Worm (Caenorhabditis elegans) whole organism, L4 larva: Measurements from ENCODE around the gene lit-1.

Experiments
- T20F7.1 ChIP-seq: fragments of 200-800 bp; sonication (Bioruptor generic); optimal IDR thresholded peaks from 2 replicates; lab custom pipeline; 2018; ENCODE audit warnings: mild to moderate bottlenecking, missing genetic modification characterization, missing compliant biosample characterization
- T26A8.4 ChIP-seq: fragments of 200-800 bp; sonication (Bioruptor generic); IDR thresholded peaks from 2 replicates; pipeline ENCODE4 v1.3.6; 2022; ENCODE audit warnings: missing genetic modification characterization, missing compliant biosample characterization
- Y105C5A.15 ChIP-seq: fragments of 200-800 bp; sonication (Bioruptor generic); IDR thresholded peaks from 2 replicates; pipeline ENCODE4 v1.3.6; 2022; ENCODE audit warnings: missing genetic modification characterization, missing compliant biosample characterization
- Y48G9A.11 ChIP-seq: fragments of 200-800 bp; sonication (Bioruptor generic); IDR thresholded peaks from 2 replicates; pipeline ENCODE4 v1.3.6; 2022; ENCODE audit warnings: missing genetic modification reagents, missing genetic modification characterization, missing compliant biosample characterization
- Y5F2A.4 ChIP-seq: fragments of 200-800 bp; sonication (Bioruptor generic); optimal IDR thresholded peaks from 2 replicates; lab custom pipeline; 2018; ENCODE audit warnings: mild to moderate bottlenecking, missing genetic modification characterization, missing compliant biosample characterization
- Y75B8A.6 ChIP-seq: fragments of 200-800 bp; sonication (Bioruptor generic); IDR thresholded peaks from 2 replicates; pipeline ENCODE4 v1.3.6; 2022; ENCODE audit warnings: missing genetic modification reagents, missing genetic modification characterization, missing compliant biosample characterization
- ZK337.2 ChIP-seq: fragments of 200-800 bp; sonication (Bioruptor generic); IDR thresholded peaks from 2 replicates; pipeline ENCODE4 v1.3.6; 2022; ENCODE audit warnings: missing genetic modification reagents, missing genetic modification characterization, missing compliant biosample characterization
- aha-1 ChIP-seq: fragments of 150-350 bp; peaks from one replicate; lab custom pipeline; 2014; ENCODE audit warnings: missing biosample characterization, missing genetic modification characterization
- aly-2 ChIP-seq: sonication (generic microtip); optimal IDR thresholded peaks from 2 replicates; lab custom pipeline; 2018; ENCODE audit warnings: missing biosample characterization, missing genetic modification characterization
- ama-1 ChIP-seq: fragments of 150-350 bp; optimal IDR thresholded peaks from 2 replicates; lab custom pipeline; 2014; ENCODE audit warnings: inconsistent platforms, mixed read lengths
- attf-4 ChIP-seq: sonication (generic microtip); optimal IDR thresholded peaks from 3 replicates; lab custom pipeline; 2017; ENCODE audit warnings: missing biosample characterization, missing genetic modification characterization
- ceh-28 ChIP-seq: fragments of 150-350 bp; optimal IDR thresholded peaks from 2 replicates; lab custom pipeline; 2014; ENCODE audit warnings: missing biosample characterization, missing genetic modification reagents, missing genetic modification characterization
- ceh-44 ChIP-seq: fragments of 200-800 bp; sonication (Bioruptor generic); IDR thresholded peaks from 2 replicates; pipeline ENCODE4 v1.3.6; 2022; ENCODE audit warnings: missing genetic modification reagents, missing genetic modification characterization, missing compliant biosample characterization
- ctbp-1 ChIP-seq: fragments of 200-800 bp; sonication (Bioruptor generic); IDR thresholded peaks from 2 replicates; pipeline ENCODE4 v1.3.6; 2022; ENCODE audit warnings: missing genetic modification reagents, missing genetic modification characterization, missing compliant biosample characterization
- dmd-6 ChIP-seq: fragments of 200-800 bp; sonication (Bioruptor generic); IDR thresholded peaks from 2 replicates; pipeline ENCODE4 v1.3.6; 2022; ENCODE audit warnings: missing genetic modification reagents, missing genetic modification characterization, missing compliant biosample characterization
- egl-43 ChIP-seq: fragments of 200-800 bp; sonication (Bioruptor generic); IDR thresholded peaks from 2 replicates; pipeline ENCODE4 v1.3.6; 2022; ENCODE audit warnings: missing genetic modification reagents, missing genetic modification characterization, missing compliant biosample characterization
- fkh-10 ChIP-seq: fragments of 150-350 bp; optimal IDR thresholded peaks from 2 replicates; lab custom pipeline; 2014; ENCODE audit warnings: missing biosample characterization, missing genetic modification reagents, missing genetic modification characterization
- hlh-11 ChIP-seq: fragments of 200-800 bp; sonication (Bioruptor generic); optimal IDR thresholded peaks from 2 replicates; lab custom pipeline; 2018; ENCODE audit warnings: mild to moderate bottlenecking, missing genetic modification characterization, missing compliant biosample characterization
- hlh-30 ChIP-seq: sonication (generic microtip); optimal IDR thresholded peaks from 2 replicates; lab custom pipeline; 2017; ENCODE audit warnings: antibody characterized with exemption, mild to moderate bottlenecking, missing genetic modification characterization, missing compliant biosample characterization; ENCODE audit not compliant: insufficient read depth
- jun-1 ChIP-seq: fragments of 150-350 bp; optimal IDR thresholded peaks from 2 replicates; lab custom pipeline; 2014; ENCODE audit warnings: missing biosample characterization, missing genetic modification reagents, missing genetic modification characterization
- lin-1 ChIP-seq: fragments of 200-800 bp; sonication (Bioruptor generic); IDR thresholded peaks from 2 replicates; pipeline ENCODE4 v1.3.6; 2022; ENCODE audit warnings: missing genetic modification reagents, missing genetic modification characterization, missing compliant biosample characterization
- lin-29 ChIP-seq: fragments of 200-800 bp; sonication (Bioruptor generic); IDR thresholded peaks from 2 replicates; pipeline ENCODE4 v1.3.6; 2022; ENCODE audit warnings: missing genetic modification reagents, missing genetic modification characterization, missing compliant biosample characterization
- lin-39 ChIP-seq: fragments of 150-350 bp; optimal IDR thresholded peaks from 2 replicates; lab custom pipeline; 2014; ENCODE audit warnings: missing biosample characterization, missing genetic modification reagents, missing genetic modification characterization
- lir-3 ChIP-seq: sonication (generic microtip); optimal IDR thresholded peaks from 2 replicates; lab custom pipeline; 2016; ENCODE audit warnings: mild to moderate bottlenecking, missing genetic modification characterization, missing compliant biosample characterization
- lsy-2 ChIP-seq, 2 experiments: fragments of 150-350 bp in 1 of 2; sonication (generic microtip) in 1 of 2; optimal IDR thresholded peaks; 2 replicates each; lab custom pipeline; 2014 to 2017; ENCODE audit warnings: missing biosample characterization in 2 of 2, missing genetic modification characterization in 2 of 2
- madf-9 ChIP-seq: fragments of 200-800 bp; sonication (Bioruptor generic); conservative IDR thresholded peaks from 2 replicates; pipeline ENCODE4 v1.3.6; 2022; ENCODE audit warnings: missing genetic modification reagents, missing genetic modification characterization, missing compliant biosample characterization
- mdl-1 ChIP-seq, 2 experiments: fragments of 150-350 bp in 1 of 2; sonication (generic microtip) in 1 of 2; optimal IDR thresholded peaks; 2 replicates each; lab custom pipeline; 2014 to 2017; ENCODE audit warnings: missing biosample characterization in 2 of 2, missing genetic modification characterization in 2 of 2
- mdt-29 ChIP-seq: fragments of 200-800 bp; sonication (Bioruptor generic); IDR thresholded peaks from 2 replicates; pipeline ENCODE4 v1.3.6; 2022; ENCODE audit warnings: missing genetic modification reagents, missing genetic modification characterization, missing compliant biosample characterization
- mxl-3 ChIP-seq: fragments of 200-800 bp; sonication (Bioruptor generic); optimal IDR thresholded peaks from 2 replicates; lab custom pipeline; 2018; ENCODE audit warnings: mild to moderate bottlenecking, missing genetic modification characterization, missing compliant biosample characterization
- nhr-10 ChIP-seq: fragments of 150-350 bp; optimal IDR thresholded peaks from 2 replicates; lab custom pipeline; 2014; ENCODE audit warnings: missing biosample characterization, missing genetic modification characterization
- nhr-11 ChIP-seq: fragments of 150-350 bp; optimal IDR thresholded peaks from 2 replicates; lab custom pipeline; 2014; ENCODE audit warnings: missing biosample characterization, missing genetic modification characterization
- nhr-111 ChIP-seq: fragments of 200-800 bp; sonication (Bioruptor generic); optimal IDR thresholded peaks from 2 replicates; lab custom pipeline; 2018; ENCODE audit warnings: mild to moderate bottlenecking, missing genetic modification characterization, missing compliant biosample characterization
- nhr-25 ChIP-seq: sonication (generic microtip); optimal IDR thresholded peaks from 2 replicates; lab custom pipeline; 2017; ENCODE audit warnings: missing genetic modification characterization, mild to moderate bottlenecking, missing compliant biosample characterization, antibody characterized with exemption, moderate library complexity, borderline replicate concordance; ENCODE audit not compliant: insufficient read depth
- nhr-28 ChIP-seq: fragments of 150-350 bp; optimal IDR thresholded peaks from 2 replicates; lab custom pipeline; 2014; ENCODE audit warnings: missing biosample characterization, missing genetic modification characterization
- nhr-42 ChIP-seq: fragments of 200-800 bp; sonication (Bioruptor generic); IDR thresholded peaks from 2 replicates; pipeline ENCODE4 v1.3.6; 2022; ENCODE audit warnings: missing genetic modification characterization, missing compliant biosample characterization
- nhr-48 ChIP-seq: sonication (generic microtip); optimal IDR thresholded peaks from 2 replicates; lab custom pipeline; 2016; ENCODE audit warnings: mild to moderate bottlenecking, missing genetic modification characterization, missing compliant biosample characterization
- nhr-6 ChIP-seq: fragments of 150-350 bp; optimal IDR thresholded peaks from 2 replicates; lab custom pipeline; 2014; ENCODE audit warnings: missing biosample characterization, missing genetic modification characterization
- snpc-1.2 ChIP-seq: fragments of 200-800 bp; sonication (Bioruptor generic); IDR thresholded peaks from 2 replicates; pipeline ENCODE4 v1.3.6; 2022; ENCODE audit warnings: missing genetic modification reagents, missing genetic modification characterization, missing compliant biosample characterization
- spr-1 ChIP-seq: sonication (generic microtip); optimal IDR thresholded peaks from 2 replicates; lab custom pipeline; 2016; ENCODE audit warnings: mild to moderate bottlenecking, missing genetic modification characterization, missing compliant biosample characterization
- tra-1 ChIP-seq: fragments of 200-800 bp; sonication (Bioruptor generic); IDR thresholded peaks from 2 replicates; pipeline ENCODE4 v1.3.6; 2022; ENCODE audit warnings: missing genetic modification reagents, missing genetic modification characterization, missing compliant biosample characterization
- unc-62 ChIP-seq, 3 experiments: fragments of 150-350 bp in 1 of 3; sonication (generic microtip); optimal IDR thresholded peaks in 2 of 3; peaks in 1 of 3; 1 replicate in 1 of 3; 2 replicates in 2 of 3; lab custom pipeline; 2014 to 2017; ENCODE audit warnings: missing biosample characterization in 3 of 3, missing genetic modification characterization in 3 of 3, missing genetic modification reagents in 3 of 3, missing genotype in 1 of 3
- zfp-3 ChIP-seq: fragments of 200-800 bp; sonication (Bioruptor generic); conservative IDR thresholded peaks from 2 replicates; pipeline ENCODE4 v1.3.6; 2022; ENCODE audit warnings: missing genetic modification reagents, missing genetic modification characterization, missing compliant biosample characterization
- zip-2 ChIP-seq: fragments of 150-350 bp; optimal IDR thresholded peaks from 2 replicates; lab custom pipeline; 2014; ENCODE audit warnings: missing biosample characterization, missing genetic modification characterization

The lit-1 gene

ce11 chrIII:13708415-13708814, 6.6 kb downstream of the lit-1 start:
- peak in 1 of 2 experiments; percentile 51 for TF ChIP-seq unc-62 (GFP tag; optimal IDR thresholded peaks at IDR 0.05 in 1 of 2; lab: Kevin White, UChicago)
- TF ChIP-seq unc-62 (tag; optimal IDR thresholded peaks at IDR 0.05; lab: Kevin White, UChicago), result no peak
- TF ChIP-seq mdt-29, result no peak
- TF ChIP-seq lir-3 (tag; lab: Kevin White, UChicago), result no peak
- TF ChIP-seq, all 104 proteins: peak for 1

- TF ChIP-seq nhr-10 (tag; lab: Kevin White, UChicago) (no peak), ama-1 (lab: Kevin White, UChicago) (peak; percentile 23), nhr-28 (tag; lab: Kevin White, UChicago) (peak; percentile 38), hlh-30 (peak; percentile 50), aha-1 (tag; lab: Kevin White, UChicago) (peak; percentile 62), hlh-11 (tag; lab: Kevin White, UChicago) (peak; percentile 32), lin-1 (no peak), lir-3 (tag; lab: Kevin White, UChicago) (no peak), lsy-2 (tag; optimal IDR thresholded peaks at IDR 0.05; lab: Kevin White, UChicago) (no peak), unc-62 (GFP tag; optimal IDR thresholded peaks at IDR 0.05 in 1 of 2; lab: Kevin White, UChicago) (peak in 1 of 2 experiments; percentile 98), unc-62 (tag; optimal IDR thresholded peaks at IDR 0.05; lab: Kevin White, UChicago) (no peak), spr-1 (tag; lab: Kevin White, UChicago) (peak; percentile 19), madf-9 (GFP tag; lab: Robert Waterston, UW) (no peak), egl-43 (peak; percentile 30; the same call in 1 of the 2 replicates), mdl-1 (tag; optimal IDR thresholded peaks at IDR 0.05; lab: Kevin White, UChicago) (no peak), Y105C5A.15 (GFP tag; lab: Robert Waterston, UW) (no peak)
These were observed 7.3 kb downstream of the lit-1 start for ce11 chrIII:13709122-13709521.

ce11 chrIII:13710666-13711065, 8.9 kb downstream of the lit-1 start:
- peak; percentile 19 for TF ChIP-seq nhr-25
- 0 out of 2 replicates have a peak, but pooled peaks have one; percentile 28 for TF ChIP-seq T26A8.4 (GFP tag; lab: Robert Waterston, UW)
- TF ChIP-seq nhr-48 (tag; lab: Kevin White, UChicago), result no peak
- peak in 1 of 2 experiments; percentile 82 for TF ChIP-seq unc-62 (GFP tag; optimal IDR thresholded peaks at IDR 0.05 in 1 of 2; lab: Kevin White, UChicago)
- no peak for TF ChIP-seq unc-62 (tag; optimal IDR thresholded peaks at IDR 0.05; lab: Kevin White, UChicago)
- 0 out of 2 replicates have a peak, but pooled peaks have one; percentile 38 for TF ChIP-seq Y48G9A.11 (GFP tag; lab: Robert Waterston, UW)
- TF ChIP-seq jun-1 (tag; lab: Kevin White, UChicago), result no peak
- TF ChIP-seq zfp-3 (GFP tag; lab: Robert Waterston, UW), result no peak
- TF ChIP-seq hlh-11 (tag; lab: Kevin White, UChicago), result peak; percentile 10

ce11 chrIII:13712854-13713293, 11.1 kb downstream of the lit-1 start:
- TF ChIP-seq ctbp-1 (GFP tag; lab: Robert Waterston, UW) (no peak), zip-2 (tag; lab: Kevin White, UChicago) (no peak), nhr-111 (GFP tag; lab: Kevin White, UChicago) (no peak), dmd-6 (GFP tag; lab: Robert Waterston, UW) (peak; percentile 12; the same call in 1 of the 2 replicates), ceh-28 (tag; lab: Kevin White, UChicago) (no peak), nhr-42 (GFP tag; lab: Robert Waterston, UW) (no peak), snpc-1.2 (GFP tag; lab: Robert Waterston, UW) (no peak), lin-39 (tag; lab: Kevin White, UChicago) (no peak), madf-9 (GFP tag; lab: Robert Waterston, UW) (no peak), nhr-6 (tag; lab: Kevin White, UChicago) (peak; percentile 64), spr-1 (tag; lab: Kevin White, UChicago) (no peak), Y5F2A.4 (GFP tag; lab: Kevin White, UChicago) (no peak), nhr-28 (tag; lab: Kevin White, UChicago) (no peak), tra-1 (GFP tag; lab: Robert Waterston, UW) (no peak), lin-29 (GFP tag; lab: Robert Waterston, UW) (no peak), ceh-44 (GFP tag; lab: Robert Waterston, UW) (no peak), Y75B8A.6 (no peak), aly-2 (tag; lab: Kevin White, UChicago) (no peak), fkh-10 (GFP tag; lab: Kevin White, UChicago) (no peak), mxl-3 (GFP tag; lab: Kevin White, UChicago) (no peak), T20F7.1 (no peak), T26A8.4 (GFP tag; lab: Robert Waterston, UW) (peak; percentile 44; the same call in 1 of the 2 replicates), nhr-11 (peak; percentile 24), unc-62 (GFP tag; optimal IDR thresholded peaks at IDR 0.05 in 1 of 2; lab: Kevin White, UChicago) (no peak), unc-62 (tag; optimal IDR thresholded peaks at IDR 0.05; lab: Kevin White, UChicago) (no peak), attf-4 (tag; lab: Kevin White, UChicago) (no peak), Y105C5A.15 (GFP tag; lab: Robert Waterston, UW) (no peak), aha-1 (tag; lab: Kevin White, UChicago) (peak; percentile 73), nhr-10 (tag; lab: Kevin White, UChicago) (no peak), ZK337.2 (GFP tag; lab: Robert Waterston, UW) (no peak)
